Fruit fly (Drosophila melanogaster) whole organism, embryonic: ENCODE results near the gene Arc42.
A peak's percentile ranks its signal among the peaks of the same experiment; 100 is the strongest.

Source experiments
- Awh ChIP-seq: fragments of 200-800 bp; sonication (Bioruptor generic); IDR thresholded peaks from 2 replicates; pipeline ENCODE4, ENCODE4 v1.3.6; 2022; ENCODE audit warnings: missing biosample characterization, missing genetic modification characterization
- Bdp1 ChIP-seq: fragments of 200-800 bp; sonication (Bioruptor generic); optimal IDR thresholded peaks from 3 replicates; lab custom pipeline; 2016; ENCODE audit warnings: missing biosample characterization, missing genetic modification characterization
- Blimp-1 ChIP-seq: fragments of 200-800 bp; sonication (Bioruptor generic); optimal IDR thresholded peaks from 3 replicates; lab custom pipeline; 2018; ENCODE audit warnings: missing biosample characterization, missing genetic modification characterization, mild to moderate bottlenecking, moderate library complexity, missing genetic modification reagents
- CG13287 ChIP-seq: fragments of 200-800 bp; sonication (Bioruptor generic); IDR thresholded peaks from 2 replicates; pipeline ENCODE4 v1.3.6; 2022; ENCODE audit warnings: missing biosample characterization, missing genetic modification characterization; ENCODE audit not compliant: partially characterized antibody
- CG14965 ChIP-seq: fragments of 200-800 bp; sonication (Bioruptor generic); optimal IDR thresholded peaks from 2 replicates; lab custom pipeline; 2016; ENCODE audit warnings: missing biosample characterization, missing genetic modification characterization, borderline replicate concordance
- CG15011 ChIP-seq: fragments of 200-800 bp; sonication (Bioruptor generic); optimal IDR thresholded peaks from 3 replicates; lab custom pipeline; 2018; ENCODE audit warnings: missing biosample characterization, mild to moderate bottlenecking, missing genetic modification characterization
- CG15601 ChIP-seq: fragments of 200-800 bp; sonication (Bioruptor generic); optimal IDR thresholded peaks from 3 replicates; lab custom pipeline; 2019; ENCODE audit warnings: missing biosample characterization, mild to moderate bottlenecking, missing genetic modification characterization, moderate library complexity
- CG17802 ChIP-seq: fragments of 200-800 bp; sonication (Bioruptor generic); optimal IDR thresholded peaks from 2 replicates; lab custom pipeline; 2018; ENCODE audit warnings: missing biosample characterization, mild to moderate bottlenecking, missing genetic modification characterization, moderate library complexity
- CG2129 ChIP-seq: fragments of 200-800 bp; sonication (Bioruptor generic); IDR thresholded peaks from 2 replicates; pipeline ENCODE4 v1.3.6; 2022; ENCODE audit warnings: missing biosample characterization, missing genetic modification characterization; ENCODE audit not compliant: partially characterized antibody
- CG2678 ChIP-seq: fragments of 200-800 bp; sonication (Bioruptor generic); optimal IDR thresholded peaks from 3 replicates; lab custom pipeline; 2019; ENCODE audit warnings: missing biosample characterization, mild to moderate bottlenecking, missing genetic modification characterization, moderate library complexity
- CG2875 ChIP-seq: fragments of 200-800 bp; sonication (Bioruptor generic); optimal IDR thresholded peaks from 2 replicates; lab custom pipeline; 2017; ENCODE audit warnings: missing biosample characterization, mild to moderate bottlenecking, missing genetic modification characterization, missing genetic modification reagents
- CG31441 ChIP-seq: fragments of 200-800 bp; sonication (Bioruptor generic); IDR thresholded peaks from 2 replicates; pipeline ENCODE4 v1.3.6; 2022; ENCODE audit warnings: missing biosample characterization, missing genetic modification characterization
- CG3726 ChIP-seq: fragments of 200-800 bp; sonication (Bioruptor generic); IDR thresholded peaks from 3 replicates; pipeline ENCODE4, ENCODE4 v1.3.6; 2022; ENCODE audit warnings: missing biosample characterization, missing genetic modification characterization
- CG4328 ChIP-seq: fragments of 200-800 bp; sonication (Bioruptor generic); optimal IDR thresholded peaks from 3 replicates; lab custom pipeline; 2017; ENCODE audit warnings: missing biosample characterization, missing genetic modification reagents, missing genetic modification characterization
- CG6254 ChIP-seq: fragments of 200-800 bp; sonication (Bioruptor generic); optimal IDR thresholded peaks from 3 replicates; lab custom pipeline; 2017; ENCODE audit warnings: mild to moderate bottlenecking, missing biosample characterization, missing genetic modification reagents, missing genetic modification characterization
- CG6683 ChIP-seq: fragments of 200-800 bp; sonication (Bioruptor generic); optimal IDR thresholded peaks from 2 replicates; lab custom pipeline; 2017; ENCODE audit warnings: missing biosample characterization, mild to moderate bottlenecking, missing genetic modification characterization, missing genetic modification reagents
- CG8290 ChIP-seq, 3 experiments: fragments of 200-800 bp; sonication (Bioruptor generic); optimal IDR thresholded peaks; 2 replicates each; lab custom pipeline; 2016 to 2019; ENCODE audit warnings: missing biosample characterization in 3 of 3, missing genetic modification characterization in 3 of 3, mild to moderate bottlenecking in 2 of 3, moderate library complexity in 1 of 3
- CG8359 ChIP-seq: fragments of 200-800 bp; sonication (Bioruptor generic); optimal IDR thresholded peaks from 2 replicates; lab custom pipeline; 2017; ENCODE audit warnings: missing biosample characterization, mild to moderate bottlenecking, missing genetic modification characterization, borderline replicate concordance
- CG9609 ChIP-seq: fragments of 200-800 bp; sonication (Bioruptor generic); optimal IDR thresholded peaks from 3 replicates; lab custom pipeline; 2016; ENCODE audit warnings: missing biosample characterization, missing genetic modification characterization
- CG9876 ChIP-seq: fragments of 200-800 bp; sonication (Bioruptor generic); optimal IDR thresholded peaks from 2 replicates; lab custom pipeline; 2016; ENCODE audit warnings: missing biosample characterization, missing genetic modification characterization
- Chrac-16 ChIP-seq: fragments of 200-800 bp; sonication (Bioruptor generic); optimal IDR thresholded peaks from 3 replicates; lab custom pipeline; 2016; ENCODE audit warnings: missing biosample characterization, missing genetic modification characterization
- HLH3B ChIP-seq: fragments of 200-800 bp; sonication (Bioruptor generic); IDR thresholded peaks from 2 replicates; pipeline ENCODE4 v1.3.6; 2022; ENCODE audit warnings: missing biosample characterization, missing genetic modification characterization
- Hand ChIP-seq: fragments of 200-800 bp; sonication (Bioruptor generic); optimal IDR thresholded peaks from 2 replicates; lab custom pipeline; 2017; ENCODE audit warnings: mild to moderate bottlenecking, missing biosample characterization, missing genetic modification reagents, missing genetic modification characterization
- Lhr ChIP-seq: fragments of 200-800 bp; sonication (Bioruptor generic); optimal IDR thresholded peaks from 3 replicates; lab custom pipeline; 2017; ENCODE audit warnings: mild to moderate bottlenecking, missing biosample characterization, missing genetic modification reagents, missing genetic modification characterization
- Med ChIP-seq: fragments of 200-800 bp; sonication (Bioruptor generic); peaks from one replicate; lab custom pipeline; 2016; ENCODE audit warnings: missing biosample characterization, missing genetic modification characterization, mild to moderate bottlenecking, inconsistent platforms, moderate library complexity
- Neu2 ChIP-seq: fragments of 200-800 bp; sonication (Bioruptor generic); optimal IDR thresholded peaks from 3 replicates; lab custom pipeline; 2016; ENCODE audit warnings: missing biosample characterization, missing genetic modification characterization, borderline replicate concordance
- Xrp1 ChIP-seq: fragments of 200-800 bp; sonication (Bioruptor generic); IDR thresholded peaks from 2 replicates; pipeline ENCODE4 v1.3.6; 2022; ENCODE audit warnings: missing biosample characterization, missing genetic modification characterization
- bsh ChIP-seq, 2 experiments: fragments of 200-800 bp; sonication (Bioruptor generic); optimal IDR thresholded peaks; 2 replicates each; lab custom pipeline; 2017 to 2018; ENCODE audit warnings: mild to moderate bottlenecking in 2 of 2, missing biosample characterization in 2 of 2, missing genetic modification characterization in 2 of 2, moderate library complexity in 1 of 2
- dpn ChIP-seq, 2 experiments: fragments of 200-800 bp; sonication (Bioruptor generic); optimal IDR thresholded peaks; 3 replicates each; lab custom pipeline; 2016; ENCODE audit warnings: missing biosample characterization in 2 of 2, missing genetic modification characterization in 2 of 2
- ems ChIP-seq: fragments of 200-800 bp; sonication (Bioruptor generic); optimal IDR thresholded peaks from 3 replicates; lab custom pipeline; 2016; ENCODE audit warnings: missing biosample characterization, missing genetic modification characterization
- ftz-f1 ChIP-seq: fragments of 200-800 bp; sonication (Bioruptor generic); optimal IDR thresholded peaks from 2 replicates; lab custom pipeline; 2016; ENCODE audit warnings: missing biosample characterization, missing genetic modification characterization
- ham ChIP-seq: fragments of 200-800 bp; sonication (Bioruptor generic); IDR thresholded peaks from 2 replicates; pipeline ENCODE4 v1.3.6; 2022; ENCODE audit warnings: missing biosample characterization, missing genetic modification characterization
- ken ChIP-seq: fragments of 200-800 bp; sonication (Bioruptor generic); IDR thresholded peaks from 3 replicates; pipeline ENCODE4 v1.3.6; 2022; ENCODE audit warnings: missing biosample characterization, missing genetic modification characterization
- klu ChIP-seq: fragments of 200-800 bp; sonication (Bioruptor generic); IDR thresholded peaks from 2 replicates; pipeline ENCODE4 v1.3.6; 2022; ENCODE audit warnings: missing biosample characterization, missing genetic modification characterization
- lbe ChIP-seq: fragments of 200-800 bp; sonication (Bioruptor generic); optimal IDR thresholded peaks from 2 replicates; lab custom pipeline; 2016; ENCODE audit warnings: missing biosample characterization, mild to moderate bottlenecking, missing genetic modification characterization
- nmo ChIP-seq: fragments of 200-800 bp; sonication (Bioruptor generic); optimal IDR thresholded peaks from 2 replicates; lab custom pipeline; 2018; ENCODE audit warnings: missing biosample characterization, mild to moderate bottlenecking, missing genetic modification characterization, moderate library complexity
- oc ChIP-seq: fragments of 200-800 bp; sonication (Bioruptor generic); optimal IDR thresholded peaks from 2 replicates; lab custom pipeline; 2018; ENCODE audit warnings: missing biosample characterization, mild to moderate bottlenecking, missing genetic modification characterization, moderate library complexity
- pho ChIP-seq: fragments of 200-800 bp; sonication (Bioruptor generic); optimal IDR thresholded peaks from 2 replicates; lab custom pipeline; 2016; ENCODE audit warnings: missing biosample characterization, missing genetic modification characterization
- pnt ChIP-seq: fragments of 200-800 bp; sonication (Bioruptor generic); optimal IDR thresholded peaks from 3 replicates; lab custom pipeline; 2016; ENCODE audit warnings: missing biosample characterization, missing genetic modification characterization
- psq ChIP-seq: fragments of 200-800 bp; sonication (Bioruptor generic); optimal IDR thresholded peaks from 2 replicates; lab custom pipeline; 2017; ENCODE audit warnings: missing biosample characterization, missing genetic modification characterization
- pum ChIP-seq: fragments of 200-800 bp; sonication (Bioruptor generic); optimal IDR thresholded peaks from 2 replicates; lab custom pipeline; 2016; ENCODE audit warnings: missing biosample characterization, missing genetic modification characterization
- repo ChIP-seq: fragments of 200-800 bp; sonication (Bioruptor generic); optimal IDR thresholded peaks from 2 replicates; lab custom pipeline; 2016; ENCODE audit warnings: missing biosample characterization, missing genetic modification characterization
- run ChIP-seq: fragments of 200-800 bp; sonication (Bioruptor generic); optimal IDR thresholded peaks from 3 replicates; lab custom pipeline; 2018; ENCODE audit warnings: missing biosample characterization, mild to moderate bottlenecking, missing genetic modification characterization
- sc ChIP-seq, 3 experiments: fragments of >200 bp in 2 of 3; fragments of 200-800 bp in 1 of 3; sonication (Bioruptor generic) in 1 of 3; optimal IDR thresholded peaks; 2 replicates in 2 of 3; 3 replicates in 1 of 3; lab custom pipeline; 2017; ENCODE audit warnings: mild to moderate bottlenecking in 1 of 3, missing biosample characterization in 1 of 3, missing genetic modification characterization in 1 of 3, missing genetic modification reagents in 1 of 3
- unpg ChIP-seq: fragments of 200-800 bp; sonication (Bioruptor generic); optimal IDR thresholded peaks from 3 replicates; lab custom pipeline; 2018; ENCODE audit warnings: missing biosample characterization, mild to moderate bottlenecking, missing genetic modification characterization, moderate library complexity
- vfl ChIP-seq: fragments of 200-800 bp; sonication (Bioruptor generic); optimal IDR thresholded peaks from 2 replicates; lab custom pipeline; 2016; ENCODE audit warnings: missing biosample characterization, missing genetic modification characterization
- zen2 ChIP-seq: fragments of 200-800 bp; sonication (Bioruptor generic); IDR thresholded peaks from 3 replicates; pipeline ENCODE4 v1.3.6; 2022; ENCODE audit warnings: missing biosample characterization, missing genetic modification characterization; ENCODE audit not compliant: partially characterized antibody
- zfh2 ChIP-seq: fragments of 200-800 bp; sonication (Bioruptor generic); optimal IDR thresholded peaks from 2 replicates; lab custom pipeline; 2016; ENCODE audit warnings: missing biosample characterization, missing genetic modification characterization

Gene Arc42

dm6 chr3R:19908863-19909343 lies 31.4 kb downstream of the Arc42 start (continued):
- TF ChIP-seq CG8359 (GFP tag; lab: Kevin White, UChicago) (peak; percentile 56), CG17802 (tag; lab: Kevin White, UChicago) (peak; percentile 43), Awh (peak; percentile 87), Blimp-1 (GFP tag; lab: Kevin White, UChicago) (peak; percentile 75), Chrac-16 (GFP tag; lab: Kevin White, UChicago) (peak; percentile 79), HLH3B (peak; percentile 87), CG2875 (GFP tag; lab: Kevin White, UChicago) (peak; percentile 68), run (tag; lab: Kevin White, UChicago) (peak; percentile 56), repo (peak; percentile 67), Xrp1 (GFP tag; lab: Robert Waterston, UW) (peak; percentile 86), CG9876 (GFP tag; lab: Kevin White, UChicago) (peak; percentile 75), Bdp1 (GFP tag; lab: Kevin White, UChicago) (peak; percentile 73), sc (optimal IDR thresholded peaks at IDR 0.05; lab: Kevin White, UChicago) (no peak), sc (GFP tag; optimal IDR thresholded peaks at IDR 0.05; lab: Kevin White, UChicago) (peak; percentile 61), Neu2 (GFP tag; lab: Kevin White, UChicago) (no peak), Lhr (GFP tag; lab: Kevin White, UChicago) (no peak), lbe (GFP tag; lab: Kevin White, UChicago) (peak; percentile 42), CG6683 (GFP tag; lab: Kevin White, UChicago) (peak; percentile 53), CG9609 (GFP tag; lab: Kevin White, UChicago) (peak; percentile 80), ken (GFP tag; lab: Robert Waterston, UW) (peak; percentile 87), CG2678 (tag; lab: Kevin White, UChicago) (peak; percentile 84), bsh (GFP tag; optimal IDR thresholded peaks at IDR 0.05; lab: Kevin White, UChicago) (peak; percentile 29 to 80), CG3726 (0 out of 3 replicates have a peak, but pooled peaks have one; percentile 49), CG13287 (GFP tag; lab: Robert Waterston, UW) (peak; percentile 28; the same call in 1 of the 2 replicates), ems (GFP tag; lab: Kevin White, UChicago) (peak; percentile 76), CG15601 (peak; percentile 45), CG6254 (peak; percentile 50), nmo (GFP tag; lab: Kevin White, UChicago) (peak; percentile 60), psq (GFP tag; lab: Kevin White, UChicago) (peak; percentile 24), klu (peak; percentile 53; the same call in 1 of the 2 replicates), Hand (GFP tag; lab: Kevin White, UChicago) (peak; percentile 56), CG15011 (GFP tag; lab: Kevin White, UChicago) (peak; percentile 65), vfl (GFP tag; lab: Kevin White, UChicago) (peak; percentile 82), pho (peak; percentile 73), Med (peak; percentile 96), dpn (GFP tag; optimal IDR thresholded peaks at IDR 0.05; lab: Kevin White, UChicago) (peak; percentile 81 to 91), zen2 (no peak), CG14965 (GFP tag; lab: Kevin White, UChicago) (no peak), oc (peak; percentile 76), CG2129 (GFP tag; lab: Robert Waterston, UW) (no peak), CG4328 (peak; percentile 3), pum (GFP tag; lab: Kevin White, UChicago) (peak; percentile 64), CG8290 (GFP tag; optimal IDR thresholded peaks at IDR 0.05; lab: Kevin White, UChicago) (peak; percentile 21), CG8290 (tag; optimal IDR thresholded peaks at IDR 0.05; lab: Kevin White, UChicago) (peak in 1 of 2 experiments; percentile 96), ham (GFP tag; lab: Robert Waterston, UW) (no peak), ftz-f1 (GFP tag; lab: Kevin White, UChicago) (no peak), zfh2 (GFP tag; lab: Kevin White, UChicago) (peak; percentile 82), unpg (peak; percentile 86), pnt (GFP tag; lab: Kevin White, UChicago) (peak; percentile 69), CG31441 (GFP tag; lab: Robert Waterston, UW) (peak; percentile 75; the same call in 1 of the 2 replicates)
